Worm (Caenorhabditis elegans) whole organism, L4 larva: ENCODE data around the gene srh-132.

Experiments
- T26A8.4 ChIP-seq: fragments of 200-800 bp; sonication (Bioruptor generic); IDR thresholded peaks from 2 replicates; pipeline ENCODE4 v1.3.6; 2022; ENCODE audit warnings: missing genetic modification characterization, missing compliant biosample characterization
- aha-1 ChIP-seq: fragments of 150-350 bp; peaks from one replicate; lab custom pipeline; 2014; ENCODE audit warnings: missing biosample characterization, missing genetic modification characterization
- ces-1 ChIP-seq: fragments of 150-350 bp; sonication (generic microtip); optimal IDR thresholded peaks from 4 replicates; lab custom pipeline; 2014; ENCODE audit warnings: missing biosample characterization, missing genetic modification reagents, missing genetic modification characterization
- fkh-10 ChIP-seq: fragments of 150-350 bp; optimal IDR thresholded peaks from 2 replicates; lab custom pipeline; 2014; ENCODE audit warnings: missing biosample characterization, missing genetic modification reagents, missing genetic modification characterization
- hlh-30 ChIP-seq: sonication (generic microtip); optimal IDR thresholded peaks from 2 replicates; lab custom pipeline; 2017; ENCODE audit warnings: antibody characterized with exemption, mild to moderate bottlenecking, missing genetic modification characterization, missing compliant biosample characterization; ENCODE audit not compliant: insufficient read depth
- lsy-2 ChIP-seq, 2 experiments: fragments of 150-350 bp in 1 of 2; sonication (generic microtip) in 1 of 2; optimal IDR thresholded peaks; 2 replicates each; lab custom pipeline; 2014 to 2017; ENCODE audit warnings: missing biosample characterization in 2 of 2, missing genetic modification characterization in 2 of 2
- nhr-77 ChIP-seq: fragments of 150-350 bp; optimal IDR thresholded peaks from 2 replicates; lab custom pipeline; 2014; ENCODE audit warnings: missing biosample characterization, missing genetic modification characterization
- unc-130 ChIP-seq: sonication (generic microtip); optimal IDR thresholded peaks from 2 replicates; lab custom pipeline; 2016; ENCODE audit warnings: missing genetic modification reagents, missing genetic modification characterization, missing compliant biosample characterization
- unc-62 ChIP-seq, 3 experiments: fragments of 150-350 bp in 1 of 3; sonication (generic microtip); optimal IDR thresholded peaks in 2 of 3; peaks in 1 of 3; 1 replicate in 1 of 3; 2 replicates in 2 of 3; lab custom pipeline; 2014 to 2017; ENCODE audit warnings: missing biosample characterization in 3 of 3, missing genetic modification characterization in 3 of 3, missing genetic modification reagents in 3 of 3, missing genotype in 1 of 3
- zfp-2 ChIP-seq: sonication (generic microtip); optimal IDR thresholded peaks from 2 replicates; lab custom pipeline; 2016; ENCODE audit warnings: mild to moderate bottlenecking, missing genetic modification characterization, missing compliant biosample characterization

ce11 chrV:17438317-17438716, 28.3 kb downstream of the srh-132 start, which contains the start of gene srsx-2:
- TF ChIP-seq unc-130 (GFP tag; lab: Kevin White, UChicago) (no peak), unc-62 (GFP tag; optimal IDR thresholded peaks at IDR 0.05 in 1 of 2; lab: Kevin White, UChicago) (no peak), unc-62 (tag; optimal IDR thresholded peaks at IDR 0.05; lab: Kevin White, UChicago) (no peak), fkh-10 (GFP tag; lab: Kevin White, UChicago) (no peak), aha-1 (tag; lab: Kevin White, UChicago) (no peak), T26A8.4 (no peak), hlh-30 (tag; lab: Kevin White, UChicago) (no peak), ces-1 (GFP tag; lab: Kevin White, UChicago) (no peak), nhr-77 (tag; lab: Kevin White, UChicago) (no peak), zfp-2 (tag; lab: Kevin White, UChicago) (no peak), lsy-2 (tag; optimal IDR thresholded peaks at IDR 0.05; lab: Kevin White, UChicago) (no peak)
